Fruit fly (Drosophila melanogaster) whole organism, embryonic: Measurements from ENCODE around the gene CG2187.

ENCODE experiments used
- Ada2b ChIP-seq: fragments of 200-800 bp; sonication (Bioruptor generic); IDR thresholded peaks from 2 replicates; pipeline ENCODE4 v1.3.6; 2022; ENCODE audit warnings: missing biosample characterization, missing genetic modification characterization
- Aef1 ChIP-seq: fragments of 200-800 bp; sonication (Bioruptor generic); IDR thresholded peaks from 3 replicates; pipeline ENCODE4 v1.3.6; 2022; ENCODE audit warnings: missing biosample characterization, missing genetic modification characterization
- Atf3 ChIP-seq: fragments of 200-800 bp; sonication (Bioruptor generic); optimal IDR thresholded peaks from 3 replicates; lab custom pipeline; 2016; ENCODE audit warnings: missing biosample characterization, missing genetic modification characterization
- CG10959 ChIP-seq: fragments of 200-800 bp; sonication (Bioruptor generic); IDR thresholded peaks from 2 replicates; pipeline ENCODE4 v1.3.6; 2022; ENCODE audit warnings: missing biosample characterization, missing genetic modification characterization
- CG11085 ChIP-seq: fragments of 200-800 bp; sonication (Bioruptor generic); IDR thresholded peaks from 2 replicates; pipeline ENCODE4 v1.3.6; 2022; ENCODE audit warnings: missing biosample characterization, missing genetic modification characterization
- CG13287 ChIP-seq: fragments of 200-800 bp; sonication (Bioruptor generic); IDR thresholded peaks from 2 replicates; pipeline ENCODE4 v1.3.6; 2022; ENCODE audit warnings: missing biosample characterization, missing genetic modification characterization; ENCODE audit not compliant: partially characterized antibody
- CG16815 ChIP-seq: fragments of 200-800 bp; sonication (Bioruptor generic); optimal IDR thresholded peaks from 3 replicates; lab custom pipeline; 2017; ENCODE audit warnings: missing biosample characterization, mild to moderate bottlenecking, missing genetic modification characterization
- CG16863 ChIP-seq: fragments of 200-800 bp; sonication (Bioruptor generic); optimal IDR thresholded peaks from 3 replicates; lab custom pipeline; 2016; ENCODE audit warnings: missing biosample characterization, missing genetic modification characterization
- CG17829 ChIP-seq: fragments of 200-800 bp; optimal IDR thresholded peaks from 2 replicates; lab custom pipeline; 2019; ENCODE audit warnings: missing biosample characterization, mild to moderate bottlenecking, missing genetic modification characterization, moderate library complexity
- CG1792 ChIP-seq: fragments of 200-800 bp; sonication (Bioruptor generic); optimal IDR thresholded peaks from 2 replicates; lab custom pipeline; 2016; ENCODE audit warnings: missing biosample characterization, missing genetic modification characterization
- CG18476 ChIP-seq: fragments of 200-800 bp; sonication (Bioruptor generic); optimal IDR thresholded peaks from 2 replicates; lab custom pipeline; 2016; ENCODE audit warnings: missing biosample characterization, mild to moderate bottlenecking, missing genetic modification characterization
- CG2116 ChIP-seq: fragments of 200-800 bp; sonication (Bioruptor generic); optimal IDR thresholded peaks from 3 replicates; lab custom pipeline; 2018; ENCODE audit warnings: missing biosample characterization, mild to moderate bottlenecking, missing genetic modification characterization
- CG2202 ChIP-seq: fragments of 200-800 bp; sonication (Bioruptor generic); optimal IDR thresholded peaks from 2 replicates; lab custom pipeline; 2018; ENCODE audit warnings: missing biosample characterization, mild to moderate bottlenecking, missing genetic modification characterization
- CG2712 ChIP-seq: fragments of 200-800 bp; optimal IDR thresholded peaks from 3 replicates; lab custom pipeline; 2019; ENCODE audit warnings: missing biosample characterization, mild to moderate bottlenecking, missing genetic modification characterization, moderate library complexity
- CG30020 ChIP-seq: fragments of 200-800 bp; optimal IDR thresholded peaks from 2 replicates; lab custom pipeline; 2019; ENCODE audit warnings: missing biosample characterization, mild to moderate bottlenecking, missing genetic modification characterization, moderate library complexity
- CG32532 ChIP-seq: fragments of 200-800 bp; sonication (Bioruptor generic); IDR thresholded peaks from 2 replicates; pipeline ENCODE4 v1.3.6; 2022; ENCODE audit warnings: missing biosample characterization, missing genetic modification characterization
- CG34224 ChIP-seq: fragments of 200-800 bp; sonication (Bioruptor generic); IDR thresholded peaks from 3 replicates; pipeline ENCODE4 v1.3.6; 2022; ENCODE audit warnings: missing biosample characterization, missing genetic modification characterization; ENCODE audit not compliant: partially characterized antibody
- CG5245 ChIP-seq: fragments of 200-800 bp; sonication (Bioruptor generic); optimal IDR thresholded peaks from 3 replicates; lab custom pipeline; 2016; ENCODE audit warnings: missing biosample characterization, missing genetic modification characterization
- CG6272 ChIP-seq: fragments of 200-800 bp; sonication (Bioruptor generic); IDR thresholded peaks from 2 replicates; pipeline ENCODE4 v1.3.6; 2022; ENCODE audit warnings: missing biosample characterization, missing genetic modification characterization
- CG7271 ChIP-seq: fragments of 200-800 bp; sonication (Bioruptor generic); optimal IDR thresholded peaks from 2 replicates; lab custom pipeline; 2018; ENCODE audit warnings: missing biosample characterization, mild to moderate bottlenecking, missing genetic modification characterization, moderate library complexity
- CG7839 ChIP-seq: fragments of 200-800 bp; sonication (Bioruptor generic); optimal IDR thresholded peaks from 3 replicates; lab custom pipeline; 2018; ENCODE audit warnings: missing biosample characterization, mild to moderate bottlenecking, missing genetic modification characterization, moderate library complexity
- CG7928 ChIP-seq: fragments of 200-800 bp; sonication (Bioruptor generic); optimal IDR thresholded peaks from 2 replicates; lab custom pipeline; 2017; ENCODE audit warnings: missing biosample characterization, mild to moderate bottlenecking, missing genetic modification characterization
- CG8388 ChIP-seq: fragments of 200-800 bp; sonication (Bioruptor generic); optimal IDR thresholded peaks from 2 replicates; lab custom pipeline; 2019; ENCODE audit warnings: missing biosample characterization, mild to moderate bottlenecking, missing genetic modification characterization, moderate library complexity
- Camta ChIP-seq: fragments of 200-800 bp; sonication (Bioruptor generic); optimal IDR thresholded peaks from 2 replicates; lab custom pipeline; 2016; ENCODE audit warnings: missing biosample characterization, missing genetic modification characterization
- Dll ChIP-seq: fragments of 200-800 bp; sonication (Bioruptor generic); IDR thresholded peaks from 4 replicates; pipeline ENCODE4 v1.3.6; 2022; ENCODE audit warnings: missing biosample characterization, missing genetic modification characterization; ENCODE audit not compliant: partially characterized antibody
- E2f2 ChIP-seq: fragments of 200-800 bp; sonication (Bioruptor generic); IDR thresholded peaks from 2 replicates; pipeline ENCODE4 v1.3.6; 2022; ENCODE audit warnings: missing biosample characterization, missing genetic modification characterization
- ERR ChIP-seq: fragments of 200-800 bp; sonication (Bioruptor generic); optimal IDR thresholded peaks from 2 replicates; lab custom pipeline; 2016; ENCODE audit warnings: missing biosample characterization, missing genetic modification characterization
- HmgZ ChIP-seq: fragments of 200-800 bp; sonication (Bioruptor generic); optimal IDR thresholded peaks from 2 replicates; lab custom pipeline; 2018; ENCODE audit warnings: missing biosample characterization, mild to moderate bottlenecking, missing genetic modification characterization
- Hmx ChIP-seq: fragments of 200-800 bp; sonication (Bioruptor generic); optimal IDR thresholded peaks from 2 replicates; lab custom pipeline; 2016; ENCODE audit warnings: missing biosample characterization, missing genetic modification characterization
- MESR4 ChIP-seq: fragments of 200-800 bp; sonication (Bioruptor generic); optimal IDR thresholded peaks from 2 replicates; lab custom pipeline; 2018; ENCODE audit warnings: missing biosample characterization, mild to moderate bottlenecking, missing genetic modification characterization, moderate library complexity
- NC2α ChIP-seq: fragments of 200-800 bp; sonication (Bioruptor generic); optimal IDR thresholded peaks from 2 replicates; lab custom pipeline; 2016; ENCODE audit warnings: missing biosample characterization, missing genetic modification characterization
- NC2β ChIP-seq: fragments of 200-800 bp; sonication (Bioruptor generic); optimal IDR thresholded peaks from 2 replicates; lab custom pipeline; 2016; ENCODE audit warnings: missing biosample characterization, missing genetic modification characterization
- Scr ChIP-seq: fragments of 200-800 bp; sonication (Bioruptor generic); IDR thresholded peaks from 2 replicates; pipeline ENCODE4 v1.3.6; 2022; ENCODE audit warnings: missing biosample characterization, missing genetic modification characterization; ENCODE audit not compliant: partially characterized antibody
- Side ChIP-seq: fragments of 200-800 bp; sonication (Bioruptor generic); optimal IDR thresholded peaks from 2 replicates; lab custom pipeline; 2016; ENCODE audit warnings: missing biosample characterization, missing genetic modification characterization
- Sin3A ChIP-seq: fragments of >200 bp; optimal IDR thresholded peaks from 2 replicates; lab custom pipeline; 2018
- Six4 ChIP-seq: fragments of 200-800 bp; sonication (Bioruptor generic); optimal IDR thresholded peaks from 2 replicates; lab custom pipeline; 2016; ENCODE audit warnings: missing biosample characterization, missing genetic modification characterization
- Tbp ChIP-seq: fragments of >200 bp; optimal IDR thresholded peaks from 2 replicates; lab custom pipeline; 2018; ENCODE audit warnings: missing biosample characterization, missing genetic modification characterization
- Xbp1 ChIP-seq: fragments of 200-800 bp; sonication (Bioruptor generic); optimal IDR thresholded peaks from 3 replicates; lab custom pipeline; 2016; ENCODE audit warnings: missing biosample characterization, mild to moderate bottlenecking, missing genetic modification characterization
- amos ChIP-seq: fragments of 200-800 bp; sonication (Bioruptor generic); IDR thresholded peaks from 2 replicates; pipeline ENCODE4 v1.3.6; 2022; ENCODE audit warnings: missing biosample characterization, missing genetic modification characterization; ENCODE audit not compliant: partially characterized antibody
- cad ChIP-seq: fragments of >200 bp; optimal IDR thresholded peaks from 2 replicates; lab custom pipeline; 2017; ENCODE audit warnings: missing biosample characterization, missing genetic modification characterization
- crp ChIP-seq, 2 experiments: fragments of 200-800 bp; sonication (Bioruptor generic); optimal IDR thresholded peaks; 2 replicates in 1 of 2; 3 replicates in 1 of 2; lab custom pipeline; 2017; ENCODE audit warnings: missing biosample characterization in 2 of 2, missing genetic modification characterization in 2 of 2, mild to moderate bottlenecking in 1 of 2, moderate library complexity in 1 of 2
- dan ChIP-seq: fragments of 200-800 bp; sonication (Bioruptor generic); IDR thresholded peaks from 2 replicates; pipeline ENCODE4 v1.3.6; 2022; ENCODE audit warnings: missing biosample characterization, missing genetic modification characterization
- dmrt99B ChIP-seq: fragments of 200-800 bp; sonication (Bioruptor generic); optimal IDR thresholded peaks from 2 replicates; lab custom pipeline; 2018; ENCODE audit warnings: missing biosample characterization, mild to moderate bottlenecking, missing genetic modification characterization, moderate library complexity
- inv ChIP-seq: fragments of 200-800 bp; sonication (Bioruptor generic); IDR thresholded peaks from 2 replicates; pipeline ENCODE4 v1.3.6; 2022; ENCODE audit warnings: missing biosample characterization, missing genetic modification characterization; ENCODE audit not compliant: partially characterized antibody
- lbe ChIP-seq: fragments of 200-800 bp; sonication (Bioruptor generic); optimal IDR thresholded peaks from 2 replicates; lab custom pipeline; 2016; ENCODE audit warnings: missing biosample characterization, mild to moderate bottlenecking, missing genetic modification characterization
- onecut ChIP-seq: fragments of 200-800 bp; sonication (Bioruptor generic); IDR thresholded peaks from 2 replicates; pipeline ENCODE4 v1.3.6; 2022; ENCODE audit warnings: missing biosample characterization, missing genetic modification characterization
- pfk ChIP-seq: fragments of 200-800 bp; sonication (Bioruptor generic); optimal IDR thresholded peaks from 2 replicates; lab custom pipeline; 2018; ENCODE audit warnings: missing biosample characterization, mild to moderate bottlenecking, missing genetic modification characterization, moderate library complexity
- pros ChIP-seq: fragments of 200-800 bp; sonication (Bioruptor generic); optimal IDR thresholded peaks from 3 replicates; lab custom pipeline; 2019; ENCODE audit warnings: missing biosample characterization, mild to moderate bottlenecking, missing genetic modification characterization, moderate library complexity
- pzg ChIP-seq: fragments of 200-800 bp; sonication (Bioruptor generic); optimal IDR thresholded peaks from 3 replicates; lab custom pipeline; 2018; ENCODE audit warnings: missing biosample characterization, mild to moderate bottlenecking, missing genetic modification characterization, moderate library complexity
- rib ChIP-seq: fragments of 200-800 bp; sonication (Bioruptor generic); IDR thresholded peaks from 2 replicates; pipeline ENCODE4 v1.3.6; 2022; ENCODE audit warnings: missing biosample characterization, missing genetic modification characterization
- sima ChIP-seq: fragments of 200-800 bp; sonication (Bioruptor generic); optimal IDR thresholded peaks from 2 replicates; lab custom pipeline; 2016; ENCODE audit warnings: missing biosample characterization, missing genetic modification characterization
- trem ChIP-seq: fragments of 200-800 bp; optimal IDR thresholded peaks from 3 replicates; lab custom pipeline; 2019; ENCODE audit warnings: missing biosample characterization, mild to moderate bottlenecking, missing genetic modification characterization, moderate library complexity

The CG2187 gene

DNA sequence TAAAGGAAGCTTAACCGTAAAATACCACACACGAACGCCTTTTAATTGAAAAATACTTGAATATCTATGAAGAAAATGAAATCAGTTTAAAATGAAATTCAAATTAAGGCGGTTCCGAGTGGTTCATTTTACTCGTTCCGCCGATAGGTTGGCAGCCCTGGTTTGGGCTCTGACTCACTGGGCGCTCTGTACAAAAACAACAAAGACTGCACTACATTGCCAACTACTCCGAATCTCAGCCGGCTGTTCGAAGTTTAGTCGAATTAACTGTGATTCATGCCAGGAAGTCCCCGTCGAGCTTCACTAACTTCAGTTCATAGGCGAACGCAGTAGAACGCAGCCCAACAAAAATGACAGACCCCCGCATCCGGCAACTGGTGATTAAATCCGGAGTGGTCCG lies 15.2 kb downstream of the CG2187 start, which contains the start of gene Tbca (continued):
- TF ChIP-seq amos (peak; percentile 79), CG2202 (tag; lab: Kevin White, UChicago) (no peak), CG17829 (tag; lab: Kevin White, UChicago) (peak; percentile 9), Scr (GFP tag; lab: Robert Waterston, UW) (peak; percentile 58), CG7928 (GFP tag; lab: Kevin White, UChicago) (peak; percentile 84), CG7271 (tag; lab: Kevin White, UChicago) (no peak), CG32532 (GFP tag; lab: Robert Waterston, UW) (no peak), dan (GFP tag; lab: Robert Waterston, UW) (no peak), Aef1 (GFP tag; lab: Robert Waterston, UW) (peak; percentile 32; the same call in 1 of the 3 replicates), MESR4 (GFP tag; lab: Kevin White, UChicago) (peak; percentile 64), Xbp1 (no peak), CG2712 (no peak), CG16815 (GFP tag; lab: Kevin White, UChicago) (no peak), onecut (GFP tag; lab: Robert Waterston, UW) (no peak), CG34224 (GFP tag; lab: Robert Waterston, UW) (peak; percentile 63; the same call in 2 of the 3 replicates), cad (GFP tag; lab: Kevin White, UChicago) (no peak), rib (no peak), pros (GFP tag; lab: Kevin White, UChicago) (no peak), E2f2 (GFP tag; lab: Robert Waterston, UW) (peak; percentile 98), trem (tag; lab: Kevin White, UChicago) (peak; percentile 34), lbe (GFP tag; lab: Kevin White, UChicago) (no peak), pzg (GFP tag; lab: Kevin White, UChicago) (peak; percentile 79), CG5245 (GFP tag; lab: Kevin White, UChicago) (no peak), pfk (GFP tag; lab: Kevin White, UChicago) (peak; percentile 97), Tbp (GFP tag; lab: Kevin White, UChicago) (no peak), Six4 (GFP tag; lab: Kevin White, UChicago) (no peak), CG11085 (no peak), dmrt99B (no peak), Atf3 (no peak), Ada2b (GFP tag; lab: Robert Waterston, UW) (no peak), inv (no peak), CG16863 (GFP tag; lab: Kevin White, UChicago) (no peak), CG2116 (GFP tag; lab: Kevin White, UChicago) (peak; percentile 45), Side (no peak), Dll (peak; percentile 63; the same call in 3 of the 4 replicates), CG1792 (GFP tag; lab: Kevin White, UChicago) (no peak), CG18476 (GFP tag; lab: Kevin White, UChicago) (no peak), Hmx (GFP tag; lab: Kevin White, UChicago) (no peak), NC2β (GFP tag; lab: Kevin White, UChicago) (no peak), CG13287 (peak; percentile 72), NC2α (no peak), crp (GFP tag; optimal IDR thresholded peaks at IDR 0.05; lab: Kevin White, UChicago) (peak in 1 of 2 experiments; percentile 59), Camta (GFP tag; lab: Kevin White, UChicago) (no peak), CG10959 (no peak), sima (GFP tag; lab: Kevin White, UChicago) (no peak), CG30020 (tag; lab: Kevin White, UChicago) (peak; percentile 16), ERR (GFP tag; lab: Kevin White, UChicago) (no peak), CG8388 (GFP tag; lab: Kevin White, UChicago) (peak; percentile 48), HmgZ (tag; lab: Kevin White, UChicago) (peak; percentile 52), Sin3A (peak; percentile 8), CG6272 (GFP tag; lab: Robert Waterston, UW) (no peak), CG7839 (tag; lab: Kevin White, UChicago) (no peak)
